Fruit fly (Drosophila melanogaster) ovary, adult (tissue): ENCODE measurements around the gene CG11384.

Experiments used
- CG17801 ChIP-seq: fragments of 200-800 bp; optimal IDR thresholded peaks from 2 replicates; lab custom pipeline; 2019; ENCODE audit warnings: missing biosample characterization, mild to moderate bottlenecking, missing genetic modification characterization, moderate library complexity; ENCODE audit not compliant: partially characterized antibody

Gene CG11384

DNA sequence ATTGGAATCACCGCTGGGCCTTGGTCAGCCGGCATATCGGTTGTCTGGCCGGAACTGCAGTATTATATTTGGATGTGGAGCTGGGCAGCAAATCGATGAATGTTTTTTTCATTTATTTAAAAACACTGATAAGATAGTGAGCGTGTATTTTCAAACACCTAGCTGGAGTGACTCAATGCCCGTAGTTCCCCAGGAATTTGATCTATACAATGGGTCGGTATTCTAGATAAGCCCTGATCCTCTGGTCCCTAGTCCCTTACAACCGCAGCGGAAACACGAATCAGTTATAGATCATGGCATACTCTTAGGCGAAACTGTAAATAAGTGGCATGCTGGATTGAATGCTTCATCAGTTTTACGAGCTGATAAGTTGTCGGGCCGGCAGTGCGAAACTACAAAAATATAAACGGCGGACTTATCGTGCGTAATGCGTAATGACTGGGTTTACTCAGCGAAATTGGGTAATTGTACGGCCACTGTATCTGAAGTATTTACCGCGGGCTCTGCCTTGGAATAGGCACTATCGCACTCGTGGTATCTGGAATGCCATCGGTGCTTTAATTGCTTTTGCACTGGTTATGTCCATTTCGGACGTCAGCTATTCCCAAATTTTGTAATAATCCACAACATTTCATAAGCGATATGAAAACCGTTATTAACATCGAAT, 2.9 kb downstream of the CG11384 start:
- TF ChIP-seq CG17801 (GFP tag; lab: Kevin White, UChicago), result no peak

DNA sequence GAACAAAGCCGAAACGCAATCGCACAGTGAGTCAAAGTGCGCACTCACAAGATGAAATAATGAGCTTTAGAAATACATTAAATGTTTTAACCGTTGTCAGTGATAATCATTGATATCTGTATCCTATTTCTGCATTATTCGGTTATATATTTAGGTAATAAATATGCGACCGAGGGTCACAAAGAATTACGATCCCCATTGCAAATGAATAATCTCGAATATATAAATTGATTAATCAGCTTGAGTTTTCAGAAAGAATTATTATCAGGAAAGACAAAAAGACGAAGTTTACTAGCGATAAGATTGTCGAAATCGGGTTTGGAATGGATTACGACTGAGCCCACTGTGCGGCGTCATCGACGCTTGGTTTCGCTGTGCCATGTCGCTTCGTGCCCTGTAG, 4.8 kb downstream of the CG11384 start:
- peak; percentile 89 for TF ChIP-seq CG17801 (GFP tag; lab: Kevin White, UChicago)

DNA sequence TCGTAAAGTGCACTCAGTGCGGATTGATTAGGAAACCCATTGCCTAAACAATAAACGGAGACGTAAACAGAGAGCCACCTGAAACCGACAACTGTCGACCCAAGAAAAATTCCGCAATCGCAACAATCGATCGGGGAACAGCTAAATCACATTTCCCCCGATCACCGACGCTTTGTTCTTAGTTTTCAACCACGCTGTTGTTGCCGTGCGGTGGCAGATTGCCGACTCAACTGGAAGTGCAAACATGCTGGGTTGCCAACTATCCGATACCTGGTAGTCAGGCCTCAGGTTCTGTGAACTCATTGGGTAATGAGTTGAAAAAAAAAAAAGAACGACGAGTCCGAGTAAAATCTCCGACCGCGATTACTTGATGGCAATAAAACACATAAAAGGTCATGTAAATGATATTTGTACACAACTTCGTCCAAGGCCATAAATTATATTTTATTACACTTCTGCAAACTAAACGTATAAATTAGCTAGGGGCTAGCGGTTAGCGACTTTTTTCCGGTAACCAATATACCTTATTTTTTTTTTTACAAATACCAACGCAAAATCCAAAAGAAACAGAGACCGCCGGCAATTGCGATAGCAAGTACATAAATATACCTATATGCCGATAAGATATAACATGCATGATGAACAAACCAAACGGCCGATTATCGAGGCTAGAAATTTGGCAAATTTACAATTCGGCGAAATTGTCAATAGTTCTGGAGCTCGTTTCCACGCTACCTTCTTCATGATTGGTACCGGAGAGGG, 5.5 kb downstream of the CG11384 start, which contains the start of gene CG11378:
TSS of gene CG11378 (plus strand) at position 712 of the 762 bp plus-strand sequence.
- no peak for TF ChIP-seq CG17801 (GFP tag; lab: Kevin White, UChicago)

DNA sequence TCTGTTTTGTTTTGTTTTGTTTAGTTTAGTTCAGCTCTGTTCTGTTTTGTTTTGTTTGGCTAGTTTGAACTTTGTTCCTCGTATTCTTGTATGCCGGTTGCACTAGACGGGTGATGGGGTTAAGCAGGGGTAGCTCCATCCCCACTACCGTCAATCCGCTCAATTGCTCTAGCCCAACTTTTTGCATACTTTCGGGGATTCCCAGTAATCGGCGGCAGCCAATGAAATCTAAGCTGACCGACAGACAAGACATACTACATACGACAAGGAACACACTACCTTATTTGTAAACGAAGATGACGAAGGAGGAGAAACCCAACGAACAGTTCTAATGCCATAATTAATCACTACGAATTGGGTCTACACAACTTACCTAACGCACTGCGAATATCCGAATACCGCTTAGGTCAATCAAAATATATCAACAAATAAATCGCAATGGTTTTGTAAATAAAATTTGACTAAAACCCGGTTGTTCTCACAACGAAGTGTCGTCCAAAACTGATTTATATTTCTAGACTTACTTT, 13.9 kb downstream of the CG11384 start, which contains the start of gene eIF4E7:
TSS of gene eIF4E7 (minus strand) at position 477 of the 527 bp plus-strand sequence.
- TF ChIP-seq CG17801 (GFP tag; lab: Kevin White, UChicago), result no peak

DNA sequence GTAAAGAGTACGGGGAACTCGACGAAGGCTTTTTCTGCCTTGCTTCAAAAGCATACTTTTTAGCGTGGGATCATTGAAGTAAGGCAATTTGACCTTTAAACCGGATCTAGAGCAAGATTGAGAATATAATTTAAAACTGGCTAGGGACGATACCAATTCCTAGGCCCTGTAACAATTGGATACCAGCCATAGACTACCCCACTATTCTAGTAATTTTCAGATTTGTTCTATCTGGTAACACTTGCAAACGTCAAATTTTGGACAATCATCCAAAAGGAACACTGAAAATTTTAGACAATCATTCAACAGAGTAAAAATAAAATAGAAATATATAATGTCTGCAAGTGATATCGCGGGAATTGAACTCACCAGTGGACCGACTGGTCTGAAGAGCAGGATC, 30.5 kb downstream of the CG11384 start, which contains the start of gene CG14628:
TSS of gene CG14628 (plus strand) at position 301 of the 400 bp plus-strand sequence.
- TF ChIP-seq CG17801 (GFP tag; lab: Kevin White, UChicago), result no peak

DNA sequence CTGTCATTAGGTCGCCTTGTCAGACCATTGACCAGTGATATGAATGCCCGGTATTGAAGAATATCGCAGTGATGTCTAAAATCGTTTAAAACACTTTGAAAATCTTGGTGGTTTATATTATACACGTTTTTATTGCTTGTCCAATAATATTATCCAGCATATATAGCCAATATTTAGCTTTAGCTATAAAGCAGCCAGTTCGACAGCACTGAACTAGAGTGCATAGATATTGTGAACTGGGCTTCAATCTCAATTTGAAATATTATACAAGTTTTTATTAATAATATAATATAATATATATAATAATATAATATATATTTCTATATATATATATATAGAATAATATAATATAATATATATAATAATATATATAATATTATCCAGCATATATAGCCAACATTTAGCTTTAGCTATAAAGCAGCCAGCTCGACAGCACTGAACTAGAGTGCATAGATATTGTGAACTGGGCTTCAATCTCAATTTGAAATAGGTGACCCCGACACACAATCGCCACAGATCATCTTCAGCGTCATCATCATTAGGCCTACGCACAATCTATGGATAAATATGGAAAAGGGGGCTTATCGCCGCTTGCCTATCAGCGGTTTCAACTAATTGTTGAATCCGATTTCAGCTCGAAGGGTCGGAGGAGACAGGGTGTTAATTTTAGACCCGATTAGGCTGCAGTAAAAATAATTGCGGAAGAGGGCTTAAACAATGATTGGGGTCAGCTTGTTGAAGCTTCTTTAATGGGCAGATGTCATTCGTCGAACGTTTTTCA, 33.1 kb downstream of the CG11384 start:
- no peak for TF ChIP-seq CG17801 (GFP tag; lab: Kevin White, UChicago)

DNA sequence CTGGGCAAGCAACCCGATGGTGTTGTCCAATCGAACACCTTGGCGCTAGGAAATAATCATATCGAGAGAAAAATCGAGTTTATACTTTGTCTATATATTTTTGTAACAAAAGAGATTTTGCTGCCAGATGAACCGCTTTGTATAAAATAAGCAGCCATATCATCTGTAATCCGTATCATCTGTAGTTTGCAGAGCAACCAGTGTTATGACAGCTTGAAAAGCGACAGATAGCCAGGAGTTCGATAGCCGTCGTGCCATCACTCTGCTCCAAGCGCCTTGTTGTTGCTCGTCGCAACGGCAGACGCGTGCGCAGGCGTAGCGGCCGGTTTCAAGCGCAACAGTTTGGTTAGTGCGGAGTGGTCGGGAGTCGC, 40.8 kb downstream of the CG11384 start:
- no peak for TF ChIP-seq CG17801 (GFP tag; lab: Kevin White, UChicago)

DNA sequence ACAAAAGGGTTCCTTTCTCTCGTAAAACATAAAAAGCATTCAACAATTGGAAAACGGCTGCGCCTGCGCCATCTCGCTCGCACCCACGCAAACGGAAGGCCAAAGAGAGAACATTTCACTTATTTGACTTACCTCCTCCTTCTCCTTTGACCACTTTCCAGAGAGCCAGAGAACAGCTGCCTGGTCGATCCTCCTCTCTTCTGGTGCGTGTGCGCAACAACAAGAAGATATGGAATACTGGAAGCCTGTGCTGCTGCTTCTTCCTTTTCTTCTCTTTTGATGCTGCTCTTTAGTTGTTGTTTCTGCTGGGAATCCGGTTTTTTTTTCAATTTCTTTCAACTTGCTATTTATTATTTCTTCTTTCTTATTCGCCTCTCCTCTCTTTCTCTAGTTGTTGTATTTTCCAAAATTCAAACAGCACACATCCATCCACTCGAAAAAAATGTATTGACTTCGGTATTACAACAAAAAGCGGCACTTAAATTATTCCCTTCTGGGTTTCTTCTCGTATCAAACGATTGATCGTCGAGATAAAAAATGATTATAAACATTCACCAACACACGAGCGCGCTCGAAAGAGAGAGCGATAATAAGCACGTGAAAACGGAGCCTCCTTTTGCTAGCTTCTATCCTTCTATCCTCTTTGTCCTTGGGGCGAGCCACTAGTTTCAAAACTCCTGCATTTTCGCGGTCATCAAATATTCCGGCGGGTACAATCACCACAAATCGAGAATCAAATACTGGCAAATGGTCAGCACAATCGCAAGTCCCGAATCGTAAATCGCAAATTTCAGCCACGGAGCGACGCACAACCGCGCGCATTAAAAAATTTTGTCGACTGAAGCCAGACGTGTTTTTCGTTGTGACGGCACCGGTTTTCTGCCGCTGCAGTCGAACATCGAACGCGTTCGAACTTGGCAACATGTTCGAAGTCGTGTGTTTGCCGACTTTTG, 41.5 kb downstream of the CG11384 start, which contains the start of gene CG3655:
TSS of gene CG3655 (minus strand) at position 844 of the 953 bp plus-strand sequence.
- peak; percentile 13 for TF ChIP-seq CG17801 (GFP tag; lab: Kevin White, UChicago)

DNA sequence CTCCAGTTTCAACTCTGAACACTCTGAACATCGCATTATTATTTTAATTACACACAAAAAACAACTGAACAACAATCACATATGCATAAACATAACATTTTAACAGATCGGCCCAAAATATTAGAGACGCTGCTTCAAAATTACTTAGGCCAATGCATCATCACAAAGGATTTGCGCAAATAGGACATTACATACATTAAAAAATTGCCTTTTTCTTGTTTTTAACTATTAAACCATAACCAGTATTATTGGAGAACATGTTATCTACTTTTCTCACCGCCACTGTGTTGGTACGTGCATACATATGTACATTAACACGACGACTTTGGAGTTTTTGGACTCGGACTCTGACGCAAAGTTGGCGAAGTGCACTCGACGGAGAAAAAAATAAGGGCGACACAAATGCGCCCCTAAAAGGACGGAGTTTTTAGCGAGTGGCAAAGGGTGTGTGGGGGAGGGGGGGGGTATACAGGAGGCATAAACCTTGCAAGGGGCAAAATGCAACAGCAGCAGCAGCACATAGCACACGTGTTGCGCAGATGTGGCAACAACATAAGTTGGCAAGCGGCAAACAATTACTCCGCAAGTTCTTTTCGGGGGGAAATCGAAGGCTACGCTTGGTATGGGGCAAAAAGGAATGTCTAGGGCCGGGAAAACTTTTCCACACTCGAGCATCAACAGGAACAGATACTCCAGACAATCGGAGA, 46.1 kb downstream of the CG11384 start:
- peak; percentile 43 for TF ChIP-seq CG17801 (GFP tag; lab: Kevin White, UChicago)
